Worm (Caenorhabditis elegans) whole organism, L3 larva: ENCODE data around the gene bgnt-1.2.

ENCODE experiments used
- R02D3.7 ChIP-seq: fragments of 150-350 bp; optimal IDR thresholded peaks from 2 replicates; lab custom pipeline; 2014; ENCODE audit warnings: missing biosample characterization, missing genetic modification characterization
- aly-2 ChIP-seq: fragments of 150-350 bp; optimal IDR thresholded peaks from 2 replicates; lab custom pipeline; 2014; ENCODE audit warnings: missing biosample characterization, missing genetic modification characterization
- ceh-82 ChIP-seq: fragments of 150-350 bp; optimal IDR thresholded peaks from 2 replicates; lab custom pipeline; 2014; ENCODE audit warnings: missing biosample characterization, missing genetic modification characterization
- mdl-1 ChIP-seq: fragments of 150-350 bp; optimal IDR thresholded peaks from 2 replicates; lab custom pipeline; 2014; ENCODE audit warnings: missing biosample characterization, missing genetic modification characterization
- nfya-1 ChIP-seq: sonication (generic microtip); optimal IDR thresholded peaks from 2 replicates; lab custom pipeline; 2017; ENCODE audit warnings: missing genetic modification characterization, mild to moderate bottlenecking, missing compliant biosample characterization, antibody characterized with exemption, moderate library complexity; ENCODE audit not compliant: insufficient read depth
- nhr-25 ChIP-seq: sonication (generic microtip); optimal IDR thresholded peaks from 2 replicates; lab custom pipeline; 2017; ENCODE audit warnings: missing biosample characterization, missing genetic modification characterization
- nhr-43 ChIP-seq: sonication (generic microtip); optimal IDR thresholded peaks from 2 replicates; lab custom pipeline; 2016; ENCODE audit warnings: mild to moderate bottlenecking, missing genetic modification characterization, missing compliant biosample characterization; ENCODE audit not compliant: poor library complexity, severe bottlenecking
- pha-4 ChIP-seq: fragments of 150-350 bp; optimal IDR thresholded peaks from 2 replicates; lab custom pipeline; 2014; ENCODE audit warnings: missing biosample characterization, missing genetic modification reagents, missing genetic modification characterization
- unc-62 ChIP-seq: fragments of 150-350 bp; sonication (generic microtip); optimal IDR thresholded peaks from 4 replicates; lab custom pipeline; 2014; ENCODE audit warnings: missing biosample characterization, missing genetic modification reagents, missing genetic modification characterization
- ztf-11 ChIP-seq: fragments of 150-350 bp; optimal IDR thresholded peaks from 2 replicates; lab custom pipeline; 2014; ENCODE audit warnings: missing biosample characterization, missing genetic modification characterization
- ztf-4 ChIP-seq: fragments of 150-350 bp; optimal IDR thresholded peaks from 2 replicates; lab custom pipeline; 2014; ENCODE audit warnings: missing biosample characterization, missing genetic modification characterization

- TF ChIP-seq ztf-4 (no peak), nhr-25 (tag; lab: Kevin White, UChicago) (no peak), unc-62 (GFP tag; lab: Kevin White, UChicago) (no peak), nfya-1 (no peak), ztf-11 (tag; lab: Kevin White, UChicago) (no peak), aly-2 (tag; lab: Kevin White, UChicago) (no peak), R02D3.7 (tag; lab: Kevin White, UChicago) (no peak), ceh-82 (tag; lab: Kevin White, UChicago) (no peak), nhr-43 (tag; lab: Kevin White, UChicago) (no peak), mdl-1 (no peak), pha-4 (tag; lab: Kevin White, UChicago) (no peak)
Observed at ce11 chrV:2097653-2098052, 20.8 kb downstream of the bgnt-1.2 start, which contains the start of gene clec-208.
